Fruit fly (Drosophila melanogaster) whole organism: ENCODE data around the gene Gr5a.

Source experiments
- CG8478 ChIP-seq: fragments of >200 bp; optimal IDR thresholded peaks from 2 replicates; lab custom pipeline; 2018; ENCODE audit warnings: inconsistent platforms
- Dll ChIP-seq: fragments of >200 bp; optimal IDR thresholded peaks from 2 replicates; lab custom pipeline; 2017
- EcR ChIP-seq, 2 experiments: fragments of >200 bp; optimal IDR thresholded peaks; 2 replicates each; lab custom pipeline; 2017; ENCODE audit warnings: missing biosample characterization in 2 of 2, missing genetic modification characterization in 2 of 2, missing genetic modification reagents in 2 of 2
- pan ChIP-seq: fragments of >200 bp; optimal IDR thresholded peaks from 2 replicates; lab custom pipeline; 2017
- psq ChIP-seq: fragments of >200 bp; optimal IDR thresholded peaks from 2 replicates; lab custom pipeline; 2017
- usp ChIP-seq: fragments of >200 bp; optimal IDR thresholded peaks from 2 replicates; lab custom pipeline; 2017; ENCODE audit warnings: missing biosample characterization, missing genetic modification characterization, mixed read lengths

Gr5a gene

DNA sequence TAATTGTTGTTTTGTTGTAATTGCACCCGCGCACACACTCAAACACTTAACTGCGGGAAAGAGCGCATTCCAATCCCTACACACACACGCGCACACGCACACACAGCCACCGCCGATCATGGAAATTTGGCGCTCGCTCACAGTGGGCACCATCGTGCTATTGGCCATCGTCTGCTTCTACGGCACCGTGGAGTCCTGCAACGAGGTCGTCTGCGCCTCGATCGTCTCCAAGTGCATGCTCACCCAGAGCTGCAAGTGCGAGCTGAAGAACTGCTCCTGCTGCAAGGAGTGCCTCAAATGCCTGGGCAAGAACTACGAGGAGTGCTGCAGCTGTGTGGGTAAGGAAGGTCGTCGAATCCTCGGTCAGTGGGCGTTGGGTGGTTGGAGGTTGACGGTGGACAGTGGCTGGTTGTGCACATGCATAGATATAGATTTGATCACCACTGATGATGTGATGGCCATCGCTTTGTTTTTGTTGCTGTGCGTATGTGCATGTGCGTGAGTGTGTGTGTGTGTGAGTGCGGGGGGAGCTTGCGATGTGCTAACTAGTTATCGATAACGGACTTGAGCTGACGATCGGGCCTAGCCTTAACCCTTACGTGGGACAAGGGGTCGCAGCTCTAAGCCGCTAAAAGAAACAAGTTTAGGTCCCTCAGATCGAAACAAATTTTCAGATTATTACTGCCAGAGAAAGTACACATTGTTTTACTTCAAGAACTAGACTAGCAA is 10.4 kb downstream of the Gr5a start:
- TF ChIP-seq CG8478, result no peak
- no peak for TF ChIP-seq Dll (lab: Kevin White, UChicago)
- TF ChIP-seq pan, result no peak
- no peak for TF ChIP-seq EcR (GFP tag; optimal IDR thresholded peaks at IDR 0.05; lab: Kevin White, UChicago)
- TF ChIP-seq usp (GFP tag; lab: Kevin White, UChicago), result no peak
- no peak for TF ChIP-seq psq (lab: Kevin White, UChicago)

dm6 chrX:5695035-5695434 is 14.6 kb downstream of the Gr5a start, which contains the start of gene CG3149:
TSS of gene CG3149 (minus strand) at chrX:5695205.
- TF ChIP-seq pan (no peak), psq (lab: Kevin White, UChicago) (no peak), CG8478 (no peak), EcR (GFP tag; optimal IDR thresholded peaks at IDR 0.05; lab: Kevin White, UChicago) (no peak), usp (GFP tag; lab: Kevin White, UChicago) (no peak), Dll (lab: Kevin White, UChicago) (no peak)

DNA sequence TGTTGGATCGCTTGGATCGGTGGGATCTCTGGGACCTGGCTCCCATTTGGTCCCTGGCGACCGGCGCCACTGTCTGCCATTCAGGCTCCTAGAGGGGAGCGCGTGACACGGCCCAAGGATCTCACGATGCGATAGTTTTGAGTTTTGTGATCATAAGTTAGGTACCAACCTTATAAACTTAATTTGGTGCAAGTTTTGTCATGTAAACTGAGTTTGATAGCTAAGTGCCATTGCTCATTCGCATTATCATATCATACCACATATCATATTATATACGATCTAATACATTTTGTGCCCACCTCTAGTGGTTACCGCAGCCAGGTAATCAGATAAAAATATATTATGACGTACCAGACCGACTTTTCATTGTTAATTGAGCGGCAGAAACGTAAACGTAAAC is 15.5 kb downstream of the Gr5a start:
- TF ChIP-seq usp (GFP tag; lab: Kevin White, UChicago) (no peak), Dll (lab: Kevin White, UChicago) (no peak), psq (lab: Kevin White, UChicago) (no peak), pan (no peak), CG8478 (no peak), EcR (GFP tag; optimal IDR thresholded peaks at IDR 0.05; lab: Kevin White, UChicago) (no peak)

- TF ChIP-seq CG8478 (no peak), usp (GFP tag; lab: Kevin White, UChicago) (no peak), EcR (GFP tag; optimal IDR thresholded peaks at IDR 0.05; lab: Kevin White, UChicago) (no peak), Dll (lab: Kevin White, UChicago) (no peak), psq (lab: Kevin White, UChicago) (no peak), pan (no peak)
Measured at dm6 chrX:5696436-5697022, 16.1 kb downstream of the Gr5a start.

dm6 chrX:5698087-5698727 is 17.8 kb downstream of the Gr5a start, which contains the start of gene AdamTS-B:
TSS of gene AdamTS-B (plus strand) at chrX:5698557.
- TF ChIP-seq psq (lab: Kevin White, UChicago) (no peak), Dll (lab: Kevin White, UChicago) (no peak), CG8478 (no peak), usp (GFP tag; lab: Kevin White, UChicago) (no peak), pan (no peak)

dm6 chrX:5699824-5700498 is 19.5 kb downstream of the Gr5a start:
- no peak for TF ChIP-seq EcR (GFP tag; optimal IDR thresholded peaks at IDR 0.05; lab: Kevin White, UChicago)
- TF ChIP-seq pan, result peak; percentile 70
- no peak for TF ChIP-seq CG8478
- no peak for TF ChIP-seq usp (GFP tag; lab: Kevin White, UChicago)

dm6 chrX:5705097-5705496 is 24.7 kb downstream of the Gr5a start:
- no peak for TF ChIP-seq psq (lab: Kevin White, UChicago)
- TF ChIP-seq EcR (GFP tag; optimal IDR thresholded peaks at IDR 0.05; lab: Kevin White, UChicago), result no peak
- TF ChIP-seq usp (GFP tag; lab: Kevin White, UChicago), result no peak
- TF ChIP-seq CG8478, result no peak
- TF ChIP-seq Dll (lab: Kevin White, UChicago), result no peak
- TF ChIP-seq pan, result no peak

- TF ChIP-seq pan (no peak), psq (lab: Kevin White, UChicago) (no peak), Dll (lab: Kevin White, UChicago) (no peak), usp (GFP tag; lab: Kevin White, UChicago) (no peak), CG8478 (no peak), EcR (GFP tag; optimal IDR thresholded peaks at IDR 0.05; lab: Kevin White, UChicago) (no peak)
Measured at dm6 chrX:5705899-5706312, 25.5 kb downstream of the Gr5a start.

DNA sequence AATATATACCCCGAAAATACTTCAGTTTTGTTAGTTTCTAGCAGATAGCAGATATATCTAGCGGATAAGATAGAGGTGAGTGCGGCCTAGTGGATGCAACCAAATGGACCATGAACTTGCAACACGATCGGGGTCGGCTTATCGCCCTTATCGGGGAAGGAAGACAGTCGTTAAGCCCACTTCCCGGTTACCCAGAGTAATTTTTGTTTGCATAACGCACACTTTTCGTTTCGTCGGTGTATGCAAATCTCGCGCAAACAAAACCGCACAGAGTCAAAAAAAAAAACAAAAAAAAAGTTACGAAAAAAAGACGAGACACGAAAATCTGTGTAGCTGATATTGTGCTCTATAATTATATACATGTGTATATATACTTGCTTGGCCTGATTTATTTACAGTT is 32.5 kb downstream of the Gr5a start:
- TF ChIP-seq usp (GFP tag; lab: Kevin White, UChicago), result no peak
- TF ChIP-seq CG8478, result no peak
- no peak for TF ChIP-seq pan
- TF ChIP-seq EcR (GFP tag; optimal IDR thresholded peaks at IDR 0.05; lab: Kevin White, UChicago), result no peak
- no peak for TF ChIP-seq Dll (lab: Kevin White, UChicago)
- no peak for TF ChIP-seq psq (lab: Kevin White, UChicago)

dm6 chrX:5714786-5715185 is 34.4 kb downstream of the Gr5a start:
- TF ChIP-seq Dll (lab: Kevin White, UChicago), result no peak
- TF ChIP-seq CG8478, result no peak
- TF ChIP-seq EcR (GFP tag; optimal IDR thresholded peaks at IDR 0.05; lab: Kevin White, UChicago), result no peak
- no peak for TF ChIP-seq psq (lab: Kevin White, UChicago)
- no peak for TF ChIP-seq usp (GFP tag; lab: Kevin White, UChicago)
- no peak for TF ChIP-seq pan

DNA sequence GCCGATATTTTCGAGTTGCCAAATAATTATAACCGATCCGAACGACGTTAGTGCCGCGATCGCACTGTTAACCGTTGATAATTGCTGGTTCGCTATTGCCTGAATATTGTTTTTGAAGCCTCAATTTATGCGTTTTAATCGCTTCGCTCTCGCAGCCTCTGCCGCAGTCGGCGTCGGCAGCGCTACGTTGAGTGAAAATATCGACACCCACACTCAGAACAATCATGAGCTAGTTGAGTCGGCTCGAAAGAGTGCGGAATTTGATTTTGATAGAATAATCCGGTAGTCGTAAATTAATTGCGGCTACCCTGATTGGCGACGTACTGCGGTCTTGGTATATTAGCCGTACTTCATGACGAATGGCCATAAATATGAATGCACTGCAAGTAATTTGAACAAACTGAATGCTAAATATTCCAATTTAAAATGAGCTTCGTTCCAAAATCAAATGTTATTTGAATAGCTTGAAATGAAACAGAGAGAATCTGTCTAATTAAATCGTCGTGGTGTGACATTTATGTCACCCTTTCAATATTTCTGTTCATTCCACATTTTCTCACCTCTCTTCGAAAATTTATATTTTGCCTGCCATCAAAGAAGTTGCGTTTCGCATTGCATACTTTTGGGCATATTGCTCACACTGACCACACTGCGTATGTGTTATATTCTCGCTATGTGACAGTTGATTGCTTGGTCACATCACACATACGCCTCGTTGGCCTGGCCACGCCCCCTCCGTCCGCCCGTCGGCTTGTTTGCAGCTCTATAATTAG is 35.2 kb downstream of the Gr5a start:
- TF ChIP-seq CG8478 (no peak), usp (GFP tag; lab: Kevin White, UChicago) (no peak), Dll (lab: Kevin White, UChicago) (no peak), pan (no peak), psq (lab: Kevin White, UChicago) (no peak), EcR (GFP tag; optimal IDR thresholded peaks at IDR 0.05; lab: Kevin White, UChicago) (no peak)
